Fruit fly (Drosophila melanogaster) whole organism, embryonic: ENCODE data around the gene PIG-L.

Experiments used
- B-H2 ChIP-seq: fragments of 200-800 bp; sonication (Bioruptor generic); optimal IDR thresholded peaks from 2 replicates; lab custom pipeline; 2018; ENCODE audit warnings: missing biosample characterization, mild to moderate bottlenecking, missing genetic modification characterization
- CG10431 ChIP-seq: fragments of 200-800 bp; sonication (Bioruptor generic); optimal IDR thresholded peaks from 3 replicates; lab custom pipeline; 2018; ENCODE audit warnings: missing biosample characterization, mild to moderate bottlenecking, missing genetic modification characterization
- CG10543 ChIP-seq: fragments of 200-800 bp; sonication (Bioruptor generic); optimal IDR thresholded peaks from 3 replicates; lab custom pipeline; 2017; ENCODE audit warnings: missing biosample characterization, mild to moderate bottlenecking, missing genetic modification characterization, moderate library complexity
- CG10654 ChIP-seq: fragments of 200-800 bp; sonication (Bioruptor generic); optimal IDR thresholded peaks from 2 replicates; lab custom pipeline; 2016; ENCODE audit warnings: missing biosample characterization, missing genetic modification characterization
- CG11247 ChIP-seq: fragments of 200-800 bp; sonication (Bioruptor generic); IDR thresholded peaks from 2 replicates; pipeline ENCODE4 v1.3.6; 2022; ENCODE audit warnings: missing biosample characterization, missing genetic modification characterization
- CG12104 ChIP-seq: fragments of 200-800 bp; sonication (Bioruptor generic); optimal IDR thresholded peaks from 3 replicates; lab custom pipeline; 2016; ENCODE audit warnings: missing biosample characterization, missing genetic modification characterization
- CG14441 ChIP-seq: fragments of 200-800 bp; sonication (Bioruptor generic); IDR thresholded peaks from 2 replicates; pipeline ENCODE4 v1.3.6; 2022; ENCODE audit warnings: missing biosample characterization, missing genetic modification characterization
- CG14667 ChIP-seq: fragments of 200-800 bp; sonication (Bioruptor generic); IDR thresholded peaks from 2 replicates; pipeline ENCODE4 v1.3.6; 2022; ENCODE audit warnings: missing biosample characterization, missing genetic modification characterization
- CG14860 ChIP-seq: fragments of 200-800 bp; sonication (Bioruptor generic); IDR thresholded peaks from 3 replicates; pipeline ENCODE4 v1.3.6; 2022; ENCODE audit warnings: missing biosample characterization, missing genetic modification characterization; ENCODE audit not compliant: partially characterized antibody
- CG14965 ChIP-seq: fragments of 200-800 bp; sonication (Bioruptor generic); optimal IDR thresholded peaks from 2 replicates; lab custom pipeline; 2016; ENCODE audit warnings: missing biosample characterization, missing genetic modification characterization, borderline replicate concordance
- CG15479 ChIP-seq: fragments of 200-800 bp; sonication (Bioruptor generic); optimal IDR thresholded peaks from 3 replicates; lab custom pipeline; 2019; ENCODE audit warnings: missing biosample characterization, mild to moderate bottlenecking, missing genetic modification characterization, moderate library complexity
- CG17829 ChIP-seq: fragments of 200-800 bp; optimal IDR thresholded peaks from 2 replicates; lab custom pipeline; 2019; ENCODE audit warnings: missing biosample characterization, mild to moderate bottlenecking, missing genetic modification characterization, moderate library complexity
- CG18599 ChIP-seq: fragments of 200-800 bp; sonication (Bioruptor generic); optimal IDR thresholded peaks from 3 replicates; lab custom pipeline; 2017; ENCODE audit warnings: missing biosample characterization, missing genetic modification characterization, mild to moderate bottlenecking, moderate library complexity, missing genetic modification reagents
- CG2120 ChIP-seq: fragments of 200-800 bp; sonication (Bioruptor generic); optimal IDR thresholded peaks from 3 replicates; lab custom pipeline; 2016; ENCODE audit warnings: missing biosample characterization, missing genetic modification characterization
- CG2875 ChIP-seq: fragments of 200-800 bp; sonication (Bioruptor generic); optimal IDR thresholded peaks from 2 replicates; lab custom pipeline; 2017; ENCODE audit warnings: missing biosample characterization, mild to moderate bottlenecking, missing genetic modification characterization, missing genetic modification reagents
- CG3065 ChIP-seq: fragments of 200-800 bp; sonication (Bioruptor generic); optimal IDR thresholded peaks from 2 replicates; lab custom pipeline; 2016; ENCODE audit warnings: missing biosample characterization, missing genetic modification characterization
- CG32532 ChIP-seq: fragments of 200-800 bp; sonication (Bioruptor generic); IDR thresholded peaks from 2 replicates; pipeline ENCODE4 v1.3.6; 2022; ENCODE audit warnings: missing biosample characterization, missing genetic modification characterization
- CG33557 ChIP-seq: fragments of 200-800 bp; sonication (Bioruptor generic); optimal IDR thresholded peaks from 2 replicates; lab custom pipeline; 2019; ENCODE audit warnings: missing biosample characterization, mild to moderate bottlenecking, missing genetic modification characterization, moderate library complexity
- CG4282 ChIP-seq: fragments of 200-800 bp; sonication (Bioruptor generic); optimal IDR thresholded peaks from 2 replicates; lab custom pipeline; 2016; ENCODE audit warnings: missing biosample characterization, missing genetic modification characterization
- CG4404 ChIP-seq: fragments of 200-800 bp; sonication (Bioruptor generic); IDR thresholded peaks from 2 replicates; pipeline ENCODE4 v1.3.6; 2022; ENCODE audit warnings: missing biosample characterization, missing genetic modification characterization
- Dek ChIP-seq: fragments of 200-800 bp; sonication (Bioruptor generic); optimal IDR thresholded peaks from 3 replicates; lab custom pipeline; 2019; ENCODE audit warnings: missing biosample characterization, mild to moderate bottlenecking, missing genetic modification characterization, moderate library complexity
- HLH3B ChIP-seq: fragments of 200-800 bp; sonication (Bioruptor generic); IDR thresholded peaks from 2 replicates; pipeline ENCODE4 v1.3.6; 2022; ENCODE audit warnings: missing biosample characterization, missing genetic modification characterization
- Hmr ChIP-seq: fragments of 200-800 bp; sonication (Bioruptor generic); optimal IDR thresholded peaks from 3 replicates; lab custom pipeline; 2017; ENCODE audit warnings: mild to moderate bottlenecking, missing biosample characterization, missing genetic modification reagents, missing genetic modification characterization
- Neu2 ChIP-seq: fragments of 200-800 bp; sonication (Bioruptor generic); optimal IDR thresholded peaks from 3 replicates; lab custom pipeline; 2016; ENCODE audit warnings: missing biosample characterization, missing genetic modification characterization, borderline replicate concordance
- Oli ChIP-seq: fragments of 200-800 bp; sonication (Bioruptor generic); optimal IDR thresholded peaks from 2 replicates; lab custom pipeline; 2018; ENCODE audit warnings: missing biosample characterization, mild to moderate bottlenecking, missing genetic modification characterization, moderate library complexity
- Pdp1 ChIP-seq, 2 experiments: fragments of 200-800 bp; sonication (Bioruptor generic); optimal IDR thresholded peaks; 3 replicates each; lab custom pipeline; 2016; ENCODE audit warnings: missing biosample characterization in 2 of 2, missing genetic modification characterization in 2 of 2, mild to moderate bottlenecking in 1 of 2, moderate library complexity in 1 of 2
- Rx ChIP-seq: fragments of 200-800 bp; sonication (Bioruptor generic); IDR thresholded peaks from 2 replicates; pipeline ENCODE4 v1.3.6; 2022; ENCODE audit warnings: missing biosample characterization, missing genetic modification characterization
- ab ChIP-seq: fragments of 200-800 bp; sonication (Bioruptor generic); optimal IDR thresholded peaks from 2 replicates; lab custom pipeline; 2016; ENCODE audit warnings: missing biosample characterization, missing genetic modification characterization
- bab2 ChIP-seq: fragments of 200-800 bp; sonication (Bioruptor generic); optimal IDR thresholded peaks from 2 replicates; lab custom pipeline; 2016; ENCODE audit warnings: missing biosample characterization, missing genetic modification characterization
- bigmax ChIP-seq: fragments of 200-800 bp; sonication (Bioruptor generic); optimal IDR thresholded peaks from 2 replicates; lab custom pipeline; 2018; ENCODE audit warnings: missing biosample characterization, mild to moderate bottlenecking, missing genetic modification characterization
- chn ChIP-seq: fragments of 200-800 bp; sonication (Bioruptor generic); optimal IDR thresholded peaks from 2 replicates; lab custom pipeline; 2016; ENCODE audit warnings: missing biosample characterization, missing genetic modification characterization
- fu2 ChIP-seq: fragments of 200-800 bp; sonication (Bioruptor generic); optimal IDR thresholded peaks from 2 replicates; lab custom pipeline; 2016; ENCODE audit warnings: missing biosample characterization, missing genetic modification characterization
- grn ChIP-seq: fragments of 200-800 bp; sonication (Bioruptor generic); optimal IDR thresholded peaks from 3 replicates; lab custom pipeline; 2017; ENCODE audit warnings: missing biosample characterization, missing genetic modification characterization
- hkb ChIP-seq, 2 experiments: fragments of 200-800 bp in 1 of 2; fragments of >200 bp in 1 of 2; sonication (Bioruptor generic) in 1 of 2; IDR thresholded peaks in 1 of 2; optimal IDR thresholded peaks in 1 of 2; 2 replicates each; pipeline versions ENCODE4 v1.3.6 to Lab custom; 2017 to 2022; ENCODE audit warnings: missing biosample characterization in 1 of 2, missing genetic modification characterization in 1 of 2
- hth ChIP-seq: fragments of >200 bp; optimal IDR thresholded peaks from 2 replicates; lab custom pipeline; 2017; ENCODE audit warnings: inconsistent platforms
- insv ChIP-seq, 2 experiments: fragments of 200-800 bp; sonication (Bioruptor generic); optimal IDR thresholded peaks; 3 replicates each; lab custom pipeline; 2016 to 2018; ENCODE audit warnings: missing biosample characterization in 2 of 2, missing genetic modification characterization in 2 of 2
- kah ChIP-seq: fragments of 200-800 bp; sonication (Bioruptor generic); optimal IDR thresholded peaks from 2 replicates; lab custom pipeline; 2018; ENCODE audit warnings: missing biosample characterization, mild to moderate bottlenecking, missing genetic modification characterization
- lmd ChIP-seq: fragments of 200-800 bp; sonication (Bioruptor generic); IDR thresholded peaks from 2 replicates; pipeline ENCODE4 v1.3.6; 2022; ENCODE audit warnings: missing biosample characterization, missing genetic modification characterization
- onecut ChIP-seq: fragments of 200-800 bp; sonication (Bioruptor generic); IDR thresholded peaks from 2 replicates; pipeline ENCODE4 v1.3.6; 2022; ENCODE audit warnings: missing biosample characterization, missing genetic modification characterization
- peb ChIP-seq: fragments of 200-800 bp; sonication (Bioruptor generic); IDR thresholded peaks from 2 replicates; pipeline ENCODE4 v1.3.6; 2022; ENCODE audit warnings: missing biosample characterization, missing genetic modification characterization
- sens ChIP-seq: fragments of 200-800 bp; sonication (Bioruptor generic); peaks from one replicate; lab custom pipeline; 2016; ENCODE audit warnings: missing biosample characterization, missing genetic modification characterization
- sens-2 ChIP-seq: fragments of 200-800 bp; sonication (Bioruptor generic); IDR thresholded peaks from 2 replicates; pipeline ENCODE4 v1.3.6; 2022; ENCODE audit warnings: missing biosample characterization, missing genetic modification characterization
- seq ChIP-seq: fragments of 200-800 bp; sonication (Bioruptor generic); IDR thresholded peaks from 2 replicates; pipeline ENCODE4 v1.3.6; 2022; ENCODE audit warnings: missing biosample characterization, missing genetic modification characterization
- sima ChIP-seq: fragments of 200-800 bp; sonication (Bioruptor generic); optimal IDR thresholded peaks from 2 replicates; lab custom pipeline; 2016; ENCODE audit warnings: missing biosample characterization, missing genetic modification characterization
- sr ChIP-seq: fragments of 200-800 bp; sonication (Bioruptor generic); IDR thresholded peaks from 3 replicates; pipeline ENCODE4 v1.3.6; 2022; ENCODE audit warnings: missing biosample characterization, missing genetic modification characterization
- ssp ChIP-seq: fragments of 200-800 bp; sonication (Bioruptor generic); IDR thresholded peaks from 2 replicates; pipeline ENCODE4 v1.3.6; 2022; ENCODE audit warnings: missing biosample characterization, missing genetic modification characterization
- stc ChIP-seq: fragments of 200-800 bp; sonication (Bioruptor generic); IDR thresholded peaks from 2 replicates; pipeline ENCODE4 v1.3.6; 2022; ENCODE audit warnings: missing biosample characterization, missing genetic modification characterization
- tio ChIP-seq: fragments of 200-800 bp; sonication (Bioruptor generic); optimal IDR thresholded peaks from 2 replicates; lab custom pipeline; 2017; ENCODE audit warnings: missing biosample characterization, missing genetic modification characterization, inconsistent platforms
- vnd ChIP-seq: fragments of 200-800 bp; sonication (Bioruptor generic); IDR thresholded peaks from 3 replicates; pipeline ENCODE4 v1.3.6; 2022; ENCODE audit warnings: missing biosample characterization, missing genetic modification characterization; ENCODE audit not compliant: partially characterized antibody

PIG-L gene

DNA sequence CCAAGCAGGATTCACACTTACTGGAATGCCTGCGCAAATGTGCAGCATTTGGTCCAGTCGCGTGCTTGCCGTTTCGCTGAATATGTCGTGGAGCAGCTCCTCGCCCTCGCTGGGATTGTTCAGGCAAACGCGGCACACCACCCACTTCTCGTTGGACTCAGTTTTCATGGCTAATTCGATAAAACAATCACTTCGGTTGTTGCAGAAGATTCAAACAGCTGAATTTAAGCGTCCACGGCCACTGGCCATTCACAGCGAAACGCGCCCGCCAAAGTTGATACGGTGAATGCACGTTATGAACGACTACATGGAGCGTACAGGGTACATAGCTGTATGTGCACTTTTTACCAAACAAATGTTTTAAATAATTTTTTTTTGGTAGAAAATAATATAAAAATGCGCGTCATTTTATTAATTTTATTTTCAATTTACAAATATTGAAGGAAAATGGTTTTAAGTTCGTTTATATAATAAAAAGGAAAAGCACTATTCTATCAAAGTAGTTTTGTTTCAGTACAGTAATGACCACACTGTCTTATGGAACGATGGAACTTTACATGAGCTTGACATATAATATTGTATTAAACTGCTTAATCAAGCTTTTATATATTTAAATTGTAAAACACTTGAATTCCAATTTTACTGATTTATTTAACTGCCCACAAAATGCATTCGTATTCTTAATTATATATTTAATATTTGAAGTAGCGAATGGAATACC, 10.1 kb upstream of the PIG-L start, which contains the start of gene trem (continued):
- TF ChIP-seq bab2 (GFP tag; lab: Kevin White, UChicago) (peak; percentile 1), lmd (GFP tag; lab: Robert Waterston, UW) (peak; percentile 71), insv (GFP tag; optimal IDR thresholded peaks at IDR 0.05; lab: Kevin White, UChicago) (peak in 1 of 2 experiments; percentile 34), Dek (tag; lab: Kevin White, UChicago) (peak; percentile 75), hth (no peak), sens (peak; percentile 82), chn (GFP tag; lab: Kevin White, UChicago) (peak; percentile 54), Neu2 (GFP tag; lab: Kevin White, UChicago) (no peak), Pdp1 (GFP tag; optimal IDR thresholded peaks at IDR 0.05; lab: Kevin White, UChicago) (peak in 1 of 2 experiments; percentile 57), CG14860 (GFP tag; lab: Robert Waterston, UW) (no peak), B-H2 (GFP tag; lab: Kevin White, UChicago) (peak; percentile 49), hkb (optimal IDR thresholded peaks at IDR 0.05; lab: Kevin White, UChicago) (no peak), hkb (GFP tag; IDR thresholded peaks at IDR 0.05; lab: Robert Waterston, UW) (no peak), CG14667 (peak; percentile 72), Oli (tag; lab: Kevin White, UChicago) (peak; percentile 77), HLH3B (no peak; the same call in 1 of the 2 replicates), grn (GFP tag; lab: Kevin White, UChicago) (no peak), tio (GFP tag; lab: Kevin White, UChicago) (no peak), sima (GFP tag; lab: Kevin White, UChicago) (no peak), Rx (no peak), bigmax (no peak), CG17829 (tag; lab: Kevin White, UChicago) (peak; percentile 68), CG14965 (GFP tag; lab: Kevin White, UChicago) (no peak), CG12104 (GFP tag; lab: Kevin White, UChicago) (peak; percentile 74), CG2875 (no peak), fu2 (peak; percentile 2), CG10654 (peak; percentile 63), CG18599 (GFP tag; lab: Kevin White, UChicago) (no peak), CG15479 (GFP tag; lab: Kevin White, UChicago) (peak; percentile 1), ssp (GFP tag; lab: Robert Waterston, UW) (peak; percentile 75; the same call in 1 of the 2 replicates), CG3065 (GFP tag; lab: Kevin White, UChicago) (peak; percentile 22), sr (GFP tag; lab: Robert Waterston, UW) (no peak), CG10431 (GFP tag; lab: Kevin White, UChicago) (peak; percentile 66), onecut (GFP tag; lab: Robert Waterston, UW) (peak; percentile 29; the same call in 1 of the 2 replicates), sens-2 (GFP tag; lab: Robert Waterston, UW) (no peak), Hmr (GFP tag; lab: Kevin White, UChicago) (no peak), seq (GFP tag; lab: Robert Waterston, UW) (0 out of 2 replicates have a peak, but pooled peaks have one; percentile 24), CG11247 (GFP tag; lab: Robert Waterston, UW) (peak; percentile 61), vnd (GFP tag; lab: Robert Waterston, UW) (no peak), CG10543 (GFP tag; lab: Kevin White, UChicago) (peak; percentile 78), ab (GFP tag; lab: Kevin White, UChicago) (no peak), CG33557 (GFP tag; lab: Kevin White, UChicago) (peak; percentile 82), kah (GFP tag; lab: Kevin White, UChicago) (peak; percentile 8), CG14441 (GFP tag; lab: Robert Waterston, UW) (peak; percentile 66), peb (GFP tag; lab: Robert Waterston, UW) (0 out of 2 replicates have a peak, but pooled peaks have one; percentile 13), CG4404 (peak; percentile 85), stc (GFP tag; lab: Robert Waterston, UW) (no peak; the same call in 1 of the 2 replicates), CG2120 (GFP tag; lab: Kevin White, UChicago) (peak; percentile 76), CG4282 (GFP tag; lab: Kevin White, UChicago) (no peak), CG32532 (GFP tag; lab: Robert Waterston, UW) (peak; percentile 67)
